Fruit fly (Drosophila melanogaster) whole organism, wandering third instar larva: ENCODE data around the gene CG43815.

Experiments
- Abd-B ChIP-seq: fragments of >200 bp; optimal IDR thresholded peaks from 2 replicates; lab custom pipeline; 2017; ENCODE audit warnings: missing biosample characterization, missing genetic modification characterization
- CG32264 ChIP-seq: fragments of 200-800 bp; sonication (Bioruptor generic); optimal IDR thresholded peaks from 2 replicates; lab custom pipeline; 2016; ENCODE audit warnings: missing biosample characterization, missing genetic modification characterization
- CG9705 ChIP-seq: fragments of 200-800 bp; sonication (Bioruptor generic); optimal IDR thresholded peaks from 2 replicates; lab custom pipeline; 2018; ENCODE audit warnings: missing biosample characterization, mild to moderate bottlenecking, missing genetic modification characterization
- CrebA ChIP-seq: fragments of 200-800 bp; sonication (Bioruptor generic); optimal IDR thresholded peaks from 2 replicates; lab custom pipeline; 2016; ENCODE audit warnings: missing biosample characterization, mild to moderate bottlenecking, missing genetic modification characterization, borderline replicate concordance
- GATAd ChIP-seq: sonication (Bioruptor generic); optimal IDR thresholded peaks from 2 replicates; lab custom pipeline; 2016; ENCODE audit warnings: missing biosample characterization, missing genetic modification characterization
- HLH106 ChIP-seq: fragments of 200-800 bp; optimal IDR thresholded peaks from 3 replicates; lab custom pipeline; 2019; ENCODE audit warnings: missing biosample characterization, mild to moderate bottlenecking, missing genetic modification characterization, moderate library complexity
- Hnf4 ChIP-seq: fragments of 200-800 bp; sonication (Bioruptor generic); optimal IDR thresholded peaks from 2 replicates; lab custom pipeline; 2016; ENCODE audit warnings: missing biosample characterization, mild to moderate bottlenecking, missing genetic modification characterization
- Hr78 ChIP-seq: fragments of >200 bp; optimal IDR thresholded peaks from 2 replicates; lab custom pipeline; 2017; ENCODE audit warnings: missing biosample characterization, missing genetic modification characterization
- Hr83 ChIP-seq: fragments of 200-300 bp; sonication (Bioruptor generic); optimal IDR thresholded peaks from 2 replicates; lab custom pipeline; 2016; ENCODE audit warnings: missing biosample characterization, mild to moderate bottlenecking, missing genetic modification characterization, moderate library complexity; ENCODE audit not compliant: poor library complexity, severe bottlenecking
- Mio ChIP-seq: sonication (Bioruptor generic); optimal IDR thresholded peaks from 2 replicates; lab custom pipeline; 2016; ENCODE audit warnings: missing biosample characterization, missing genetic modification characterization
- Myc ChIP-seq: fragments of >200 bp; optimal IDR thresholded peaks from 2 replicates; lab custom pipeline; 2017
- N ChIP-seq: fragments of >200 bp; optimal IDR thresholded peaks from 2 replicates; lab custom pipeline; 2018; ENCODE audit warnings: missing biosample characterization, missing external identifiers, missing genetic modification characterization
- OdsH ChIP-seq: fragments of 200-800 bp; sonication (Bioruptor generic); optimal IDR thresholded peaks from 2 replicates; lab custom pipeline; 2016; ENCODE audit warnings: missing biosample characterization, mild to moderate bottlenecking, missing genetic modification characterization
- Rel ChIP-seq, 2 experiments: fragments of 200-800 bp; sonication (Bioruptor generic) in 1 of 2; optimal IDR thresholded peaks; 2 replicates in 1 of 2; 3 replicates in 1 of 2; lab custom pipeline; 2016 to 2019; ENCODE audit warnings: mild to moderate bottlenecking in 2 of 2, missing biosample characterization in 2 of 2, missing genetic modification characterization in 2 of 2, moderate library complexity in 1 of 2
- Sp1 ChIP-seq: fragments of 200-800 bp; sonication (Bioruptor generic); optimal IDR thresholded peaks from 3 replicates; lab custom pipeline; 2019; ENCODE audit warnings: missing biosample characterization, mild to moderate bottlenecking, missing genetic modification characterization, moderate library complexity
- Vsx2 ChIP-seq: fragments of 200-300, 225-300 bp; sonication (Bioruptor generic); optimal IDR thresholded peaks from 2 replicates; lab custom pipeline; 2018; ENCODE audit warnings: missing biosample characterization, missing genetic modification characterization; ENCODE audit not compliant: partially characterized antibody
- br ChIP-seq: fragments of 200-800 bp; sonication (Bioruptor generic); optimal IDR thresholded peaks from 2 replicates; lab custom pipeline; 2016; ENCODE audit warnings: missing biosample characterization, missing genetic modification characterization
- brk ChIP-seq: fragments of 200-800 bp; sonication (Bioruptor generic); optimal IDR thresholded peaks from 2 replicates; lab custom pipeline; 2016; ENCODE audit warnings: missing biosample characterization, mild to moderate bottlenecking, missing genetic modification characterization
- dl ChIP-seq, 2 experiments: fragments of 175-275, 200-275 bp in 1 of 2; fragments of 200-275 bp in 1 of 2; sonication (Bioruptor generic); optimal IDR thresholded peaks; lab custom pipeline; 2018; ENCODE audit warnings: mild to moderate bottlenecking in 2 of 2, missing biosample characterization in 2 of 2, missing genetic modification characterization in 2 of 2, moderate library complexity in 2 of 2; ENCODE audit not compliant: partially characterized antibody in 2 of 2, insufficient read depth in 1 of 2
- dmrt93B ChIP-seq: fragments of 200-800 bp; sonication (Bioruptor generic); optimal IDR thresholded peaks from 2 replicates; lab custom pipeline; 2018; ENCODE audit warnings: missing biosample characterization, mild to moderate bottlenecking, missing genetic modification characterization
- dsf ChIP-seq: sonication (Bioruptor generic); optimal IDR thresholded peaks from 2 replicates; lab custom pipeline; 2016; ENCODE audit warnings: missing biosample characterization, missing genetic modification characterization, borderline replicate concordance
- ey ChIP-seq: fragments of 200-800 bp; sonication (Bioruptor generic); optimal IDR thresholded peaks from 2 replicates; lab custom pipeline; 2016; ENCODE audit warnings: missing biosample characterization, missing genetic modification characterization
- foxo ChIP-seq, 2 experiments: fragments of 200-800 bp; sonication (Bioruptor generic); optimal IDR thresholded peaks; 2 replicates in 1 of 2; 3 replicates in 1 of 2; lab custom pipeline; 2016 to 2017; ENCODE audit warnings: missing biosample characterization in 2 of 2, missing genetic modification characterization in 2 of 2
- fru ChIP-seq: fragments of 200-800 bp; sonication (Bioruptor generic); optimal IDR thresholded peaks from 3 replicates; lab custom pipeline; 2016; ENCODE audit warnings: missing biosample characterization, mild to moderate bottlenecking, missing genetic modification characterization
- h ChIP-seq: fragments of 200-800 bp; sonication (Bioruptor generic); optimal IDR thresholded peaks from 3 replicates; lab custom pipeline; 2016; ENCODE audit warnings: missing biosample characterization, mild to moderate bottlenecking, missing genetic modification characterization
- pan ChIP-seq: fragments of >200 bp; optimal IDR thresholded peaks from 2 replicates; lab custom pipeline; 2017
- psq ChIP-seq: fragments of 200-800 bp; sonication (Bioruptor generic); optimal IDR thresholded peaks from 3 replicates; lab custom pipeline; 2017; ENCODE audit warnings: missing biosample characterization, mild to moderate bottlenecking, missing genetic modification characterization, moderate library complexity
- rgr ChIP-seq: fragments of 200-800 bp; sonication (Bioruptor generic); optimal IDR thresholded peaks from 3 replicates; lab custom pipeline; 2016; ENCODE audit warnings: missing biosample characterization, mild to moderate bottlenecking, missing genetic modification characterization
- tai ChIP-seq: sonication (Bioruptor generic); optimal IDR thresholded peaks from 2 replicates; lab custom pipeline; 2016; ENCODE audit warnings: missing biosample characterization, missing genetic modification characterization
- usp ChIP-seq: fragments of >200 bp; optimal IDR thresholded peaks from 2 replicates; lab custom pipeline; 2017; ENCODE audit warnings: missing biosample characterization, missing genetic modification characterization
- woc ChIP-seq: sonication (Bioruptor generic); optimal IDR thresholded peaks from 2 replicates; lab custom pipeline; 2016; ENCODE audit warnings: missing biosample characterization, mild to moderate bottlenecking, missing genetic modification characterization

Gene CG43815

dm6 chr2L:3566532-3566931, 9.5 kb upstream of the CG43815 start (continued):
- TF ChIP-seq dsf = no peak

- no peak for TF ChIP-seq dmrt93B (GFP tag; lab: Kevin White, UChicago)
- peak; percentile 52 for TF ChIP-seq h (GFP tag; lab: Kevin White, UChicago)
- TF ChIP-seq GATAd = no peak
- TF ChIP-seq ey = peak; percentile 24
- peak in 1 of 2 experiments; percentile 18 for TF ChIP-seq foxo (GFP tag; optimal IDR thresholded peaks at IDR 0.05; lab: Kevin White, UChicago)
- TF ChIP-seq woc = peak; percentile 41
- TF ChIP-seq OdsH (GFP tag; lab: Kevin White, UChicago) = peak; percentile 18
- TF ChIP-seq HLH106 (tag; lab: Kevin White, UChicago) = peak; percentile 1
- TF ChIP-seq fru = peak; percentile 38
Observed at dm6 chr2L:3567394-3567793, 8.6 kb upstream of the CG43815 start.

- TF ChIP-seq psq (GFP tag; lab: Kevin White, UChicago) (peak; percentile 6), h (GFP tag; lab: Kevin White, UChicago) (peak; percentile 15), foxo (GFP tag; optimal IDR thresholded peaks at IDR 0.05; lab: Kevin White, UChicago) (peak in 1 of 2 experiments; percentile 10), HLH106 (tag; lab: Kevin White, UChicago) (peak; percentile 33), Myc (lab: Kevin White, UChicago) (no peak), dmrt93B (GFP tag; lab: Kevin White, UChicago) (no peak), fru (peak; percentile 38)
Observed at dm6 chr2L:3569892-3570291, 6.1 kb upstream of the CG43815 start.

dm6 chr2L:3570566-3570965, 5.4 kb upstream of the CG43815 start:
- TF ChIP-seq psq (GFP tag; lab: Kevin White, UChicago) (no peak), fru (no peak), Hr78 (GFP tag; lab: Kevin White, UChicago) (no peak), woc (no peak), Sp1 (no peak), br (GFP tag; lab: Kevin White, UChicago) (no peak), OdsH (GFP tag; lab: Kevin White, UChicago) (no peak)

- no peak for TF ChIP-seq tai (GFP tag; lab: Kevin White, UChicago)
- TF ChIP-seq Hr78 (GFP tag; lab: Kevin White, UChicago) = no peak
- peak; percentile 52 for TF ChIP-seq Vsx2
Observed at dm6 chr2L:3571457-3571856, 4.6 kb upstream of the CG43815 start.

- TF ChIP-seq ey = no peak
- no peak for TF ChIP-seq Mio
- TF ChIP-seq rgr = no peak
- no peak for TF ChIP-seq foxo (GFP tag; optimal IDR thresholded peaks at IDR 0.05; lab: Kevin White, UChicago)
- no peak for TF ChIP-seq Sp1
- TF ChIP-seq dsf = no peak
- TF ChIP-seq N = no peak
- no peak for TF ChIP-seq psq (GFP tag; lab: Kevin White, UChicago)
- TF ChIP-seq CrebA (GFP tag; lab: Kevin White, UChicago) = no peak
- no peak for TF ChIP-seq Vsx2
- no peak for TF ChIP-seq pan (lab: Kevin White, UChicago)
- TF ChIP-seq Hr78 (GFP tag; lab: Kevin White, UChicago) = no peak
- TF ChIP-seq woc = no peak
- no peak for TF ChIP-seq CG32264 (GFP tag; lab: Kevin White, UChicago)
- TF ChIP-seq Abd-B (GFP tag; lab: Kevin White, UChicago) = no peak
- TF ChIP-seq brk (GFP tag; lab: Kevin White, UChicago) = no peak
- TF ChIP-seq HLH106 (tag; lab: Kevin White, UChicago) = no peak
- no peak for TF ChIP-seq OdsH (GFP tag; lab: Kevin White, UChicago)
- TF ChIP-seq dl (GFP tag; optimal IDR thresholded peaks at IDR 0.05; lab: Kevin White, UChicago; ENCODE audit: insufficient read depth in 1 of 2, partially characterized antibody in 2 of 2) = no peak
Observed at dm6 chr2L:3572529-3573171, 3.4 kb upstream of the CG43815 start.

dm6 chr2L:3573172-3573755, 2.7 kb upstream of the CG43815 start:
- TF ChIP-seq Sp1 (peak; percentile 59), psq (GFP tag; lab: Kevin White, UChicago) (peak; percentile 51), dmrt93B (GFP tag; lab: Kevin White, UChicago) (peak; percentile 59), tai (GFP tag; lab: Kevin White, UChicago) (no peak), br (GFP tag; lab: Kevin White, UChicago) (peak; percentile 56), ey (peak; percentile 72), Hnf4 (GFP tag; lab: Kevin White, UChicago) (peak; percentile 21), brk (GFP tag; lab: Kevin White, UChicago) (no peak), Hr78 (GFP tag; lab: Kevin White, UChicago) (no peak), foxo (GFP tag; optimal IDR thresholded peaks at IDR 0.05; lab: Kevin White, UChicago) (peak in 1 of 2 experiments; percentile 57), HLH106 (tag; lab: Kevin White, UChicago) (peak; percentile 81), CG32264 (GFP tag; lab: Kevin White, UChicago) (no peak), Hr83 (GFP tag; lab: Kevin White, UChicago) (peak; percentile 61), h (GFP tag; lab: Kevin White, UChicago) (peak; percentile 51), rgr (peak; percentile 66), usp (GFP tag; lab: Kevin White, UChicago) (no peak), dl (GFP tag; optimal IDR thresholded peaks at IDR 0.05; lab: Kevin White, UChicago; ENCODE audit: insufficient read depth in 1 of 2, partially characterized antibody in 2 of 2) (no peak), CG9705 (GFP tag; lab: Kevin White, UChicago) (peak; percentile 70), Abd-B (GFP tag; lab: Kevin White, UChicago) (no peak), OdsH (GFP tag; lab: Kevin White, UChicago) (peak; percentile 63), Rel (GFP tag; optimal IDR thresholded peaks at IDR 0.05; lab: Kevin White, UChicago) (no peak), Rel (tag; optimal IDR thresholded peaks at IDR 0.05; lab: Kevin White, UChicago) (peak; percentile 52), fru (peak; percentile 47)
